Fruit fly (Drosophila melanogaster): ENCODE data around the gene CG31869.
A peak's percentile ranks its signal among the peaks of the same experiment; 100 is the strongest.

CG31869 gene

dm6 chr2L:10849511-10850191, 48.7 kb upstream of the CG31869 start, which contains the start of gene SmydA-3 (continued):
- no peak for TF ChIP-seq repo (GFP tag; optimal IDR thresholded peaks at IDR 0.05)
- TF ChIP-seq chm (GFP tag; IDR thresholded peaks at IDR 0.05) = 0 out of 2 replicates have a peak, but pooled peaks have one; percentile 6
- no peak for TF ChIP-seq sc (optimal IDR thresholded peaks at IDR 0.05)
- no peak for TF ChIP-seq sc (GFP tag; optimal IDR thresholded peaks at IDR 0.05)
- peak; percentile 18 for TF ChIP-seq Ssrp (tag; optimal IDR thresholded peaks at IDR 0.05)
- peak; percentile 32 for TF ChIP-seq CG12659 (GFP tag; optimal IDR thresholded peaks at IDR 0.05)
- no peak for TF ChIP-seq HLH4C (GFP tag; IDR thresholded peaks at IDR 0.05; ENCODE audit: partially characterized antibody)
- no peak for TF ChIP-seq cato (GFP tag; optimal IDR thresholded peaks at IDR 0.05; ENCODE audit: borderline replicate concordance)
- TF ChIP-seq otp (GFP tag; IDR thresholded peaks at IDR 0.05) = no peak
- no peak for TF ChIP-seq Dek (tag; optimal IDR thresholded peaks at IDR 0.05)
- no peak for TF ChIP-seq CG9437 (GFP tag; optimal IDR thresholded peaks at IDR 0.05)
- no peak for TF ChIP-seq dan (GFP tag; IDR thresholded peaks at IDR 0.05)
- TF ChIP-seq CG3281 (GFP tag; optimal IDR thresholded peaks at IDR 0.05) = peak; percentile 44
- no peak for TF ChIP-seq CG4730 (GFP tag; IDR thresholded peaks at IDR 0.05)
- TF ChIP-seq CG11560 (tag; IDR thresholded peaks at IDR 0.05) = no peak
- no peak for TF ChIP-seq dimm (GFP tag; IDR thresholded peaks at IDR 0.05)
- TF ChIP-seq tgo (GFP tag; IDR thresholded peaks at IDR 0.05) = peak; percentile 42; the same call in 1 of the 3 replicates
- no peak for TF ChIP-seq gsb-n (tag; optimal IDR thresholded peaks at IDR 0.05)
- TF ChIP-seq CG17328 (GFP tag; IDR thresholded peaks at IDR 0.05) = peak; percentile 43; the same call in 1 of the 2 replicates
- no peak for TF ChIP-seq pho (GFP tag; optimal IDR thresholded peaks at IDR 0.05)
- no peak for TF ChIP-seq en (GFP tag; optimal IDR thresholded peaks at IDR 0.05)
- no peak for TF ChIP-seq CG3838 (GFP tag; optimal IDR thresholded peaks at IDR 0.05)
- TF ChIP-seq Atf3 (GFP tag; optimal IDR thresholded peaks at IDR 0.05) = no peak
- no peak for TF ChIP-seq MESR4 (GFP tag; optimal IDR thresholded peaks at IDR 0.05)
- TF ChIP-seq CG11504 (tag; optimal IDR thresholded peaks at IDR 0.05) = no peak
- no peak for TF ChIP-seq sqz (GFP tag; optimal IDR thresholded peaks at IDR 0.05)
- TF ChIP-seq tio (GFP tag; optimal IDR thresholded peaks at IDR 0.05) = no peak
- TF ChIP-seq oc (tag; optimal IDR thresholded peaks at IDR 0.05) = no peak
- TF ChIP-seq crc (GFP tag; optimal IDR thresholded peaks at IDR 0.05) = no peak
- no peak for TF ChIP-seq Dad (GFP tag; optimal IDR thresholded peaks at IDR 0.05)
- no peak for TF ChIP-seq inv (GFP tag; IDR thresholded peaks at IDR 0.05; ENCODE audit: partially characterized antibody)
- peak; percentile 63; the same call in 1 of the 3 replicates for TF ChIP-seq CG11695 (GFP tag; IDR thresholded peaks at IDR 0.05)
- no peak for TF ChIP-seq pum (GFP tag; optimal IDR thresholded peaks at IDR 0.05)
- TF ChIP-seq CG12104 (GFP tag; optimal IDR thresholded peaks at IDR 0.05) = peak; percentile 5
- no peak for TF ChIP-seq hth (optimal IDR thresholded peaks at IDR 0.05)
- TF ChIP-seq unpg (GFP tag; optimal IDR thresholded peaks at IDR 0.05) = no peak
- no peak for TF ChIP-seq Pdp1 (GFP tag; optimal IDR thresholded peaks at IDR 0.05)
- no peak for TF ChIP-seq Spps (tag; optimal IDR thresholded peaks at IDR 0.05)
- TF ChIP-seq CG11723 (GFP tag; optimal IDR thresholded peaks at IDR 0.05) = no peak
- TF ChIP-seq CG2199 (GFP tag; IDR thresholded peaks at IDR 0.05) = no peak
- TF ChIP-seq sens-2 (GFP tag; IDR thresholded peaks at IDR 0.05) = no peak
- TF ChIP-seq CG7357 (GFP tag; IDR thresholded peaks at IDR 0.05) = 0 out of 3 replicates have a peak, but pooled peaks have one; percentile 22
- TF ChIP-seq CG31224 (GFP tag; IDR thresholded peaks at IDR 0.05) = no peak
- no peak for TF ChIP-seq CG6854 (GFP tag; optimal IDR thresholded peaks at IDR 0.05)
- TF ChIP-seq ssp (GFP tag; IDR thresholded peaks at IDR 0.05) = no peak
- no peak for TF ChIP-seq CG32767 (GFP tag; IDR thresholded peaks at IDR 0.05)
- TF ChIP-seq CG5180 (GFP tag; optimal IDR thresholded peaks at IDR 0.05) = no peak
- no peak for TF ChIP-seq TFAM (GFP tag; optimal IDR thresholded peaks at IDR 0.05)
- no peak for TF ChIP-seq sens (GFP tag)
- TF ChIP-seq CG31388 (GFP tag; optimal IDR thresholded peaks at IDR 0.05) = no peak
- no peak for TF ChIP-seq ro (GFP tag; IDR thresholded peaks at IDR 0.05)
